Fruit fly (Drosophila melanogaster) whole organism, embryonic: ENCODE measurements around the gene CG9288.
A peak's percentile ranks its signal among the peaks of the same experiment; 100 is the strongest.

Experiments used
- CG10366 ChIP-seq: fragments of 200-800 bp; sonication (Bioruptor generic); IDR thresholded peaks from 2 replicates; pipeline ENCODE4 v1.3.6; 2022; ENCODE audit warnings: missing biosample characterization, missing genetic modification characterization
- CG10431 ChIP-seq: fragments of 200-800 bp; sonication (Bioruptor generic); optimal IDR thresholded peaks from 3 replicates; lab custom pipeline; 2018; ENCODE audit warnings: missing biosample characterization, mild to moderate bottlenecking, missing genetic modification characterization
- CG10462 ChIP-seq: fragments of 200-800 bp; sonication (Bioruptor generic); optimal IDR thresholded peaks from 2 replicates; lab custom pipeline; 2016; ENCODE audit warnings: missing biosample characterization, missing genetic modification characterization
- CG10959 ChIP-seq: fragments of 200-800 bp; sonication (Bioruptor generic); IDR thresholded peaks from 2 replicates; pipeline ENCODE4 v1.3.6; 2022; ENCODE audit warnings: missing biosample characterization, missing genetic modification characterization
- CG11398 ChIP-seq: fragments of 200-800 bp; sonication (Bioruptor generic); optimal IDR thresholded peaks from 2 replicates; lab custom pipeline; 2016; ENCODE audit warnings: missing biosample characterization, missing genetic modification characterization
- CG12391 ChIP-seq: fragments of 200-800 bp; sonication (Bioruptor generic); optimal IDR thresholded peaks from 3 replicates; lab custom pipeline; 2018; ENCODE audit warnings: missing biosample characterization, mild to moderate bottlenecking, missing genetic modification characterization, moderate library complexity
- CG1832 ChIP-seq: fragments of 200-800 bp; sonication (Bioruptor generic); optimal IDR thresholded peaks from 2 replicates; lab custom pipeline; 2017; ENCODE audit warnings: missing biosample characterization, mild to moderate bottlenecking, missing genetic modification characterization, inconsistent platforms
- CG32532 ChIP-seq: fragments of 200-800 bp; sonication (Bioruptor generic); IDR thresholded peaks from 2 replicates; pipeline ENCODE4 v1.3.6; 2022; ENCODE audit warnings: missing biosample characterization, missing genetic modification characterization
- CG34376 ChIP-seq: fragments of 200-800 bp; sonication (Bioruptor generic); optimal IDR thresholded peaks from 2 replicates; lab custom pipeline; 2018; ENCODE audit warnings: missing biosample characterization, mild to moderate bottlenecking, missing genetic modification characterization
- CG4730 ChIP-seq: fragments of 200-800 bp; sonication (Bioruptor generic); IDR thresholded peaks from 2 replicates; pipeline ENCODE4 v1.3.6; 2022; ENCODE audit warnings: missing biosample characterization, missing genetic modification characterization
- CG7271 ChIP-seq: fragments of 200-800 bp; sonication (Bioruptor generic); optimal IDR thresholded peaks from 2 replicates; lab custom pipeline; 2018; ENCODE audit warnings: missing biosample characterization, mild to moderate bottlenecking, missing genetic modification characterization, moderate library complexity
- CG7987 ChIP-seq: fragments of 200-800 bp; sonication (Bioruptor generic); optimal IDR thresholded peaks from 2 replicates; lab custom pipeline; 2018; ENCODE audit warnings: missing biosample characterization, mild to moderate bottlenecking, missing genetic modification characterization, moderate library complexity
- CG8944 ChIP-seq: fragments of 200-800 bp; sonication (Bioruptor generic); optimal IDR thresholded peaks from 3 replicates; lab custom pipeline; 2016; ENCODE audit warnings: missing biosample characterization, missing genetic modification characterization
- CG9215 ChIP-seq: fragments of 200-800 bp; sonication (Bioruptor generic); IDR thresholded peaks from 2 replicates; pipeline ENCODE4 v1.3.6; 2022; ENCODE audit warnings: missing biosample characterization, missing genetic modification characterization
- CG9797 ChIP-seq: fragments of 200-800 bp; sonication (Bioruptor generic); optimal IDR thresholded peaks from 3 replicates; lab custom pipeline; 2018; ENCODE audit warnings: missing biosample characterization, mild to moderate bottlenecking, missing genetic modification characterization
- Dbx ChIP-seq: fragments of 200-800 bp; sonication (Bioruptor generic); IDR thresholded peaks from 3 replicates; pipeline ENCODE4 v1.3.6; 2022; ENCODE audit warnings: missing biosample characterization, missing genetic modification characterization
- Dfd ChIP-seq, 2 experiments: fragments of >200 bp; optimal IDR thresholded peaks; 2 replicates each; lab custom pipeline; 2017; ENCODE audit warnings: missing biosample characterization in 2 of 2, missing genetic modification characterization in 2 of 2
- Doc3 ChIP-seq: fragments of 200-800 bp; sonication (Bioruptor generic); IDR thresholded peaks from 3 replicates; pipeline ENCODE4 v1.3.6; 2022; ENCODE audit warnings: missing biosample characterization, missing genetic modification characterization; ENCODE audit not compliant: partially characterized antibody
- Elba2 ChIP-seq: fragments of 200-800 bp; sonication (Bioruptor generic); optimal IDR thresholded peaks from 3 replicates; lab custom pipeline; 2016; ENCODE audit warnings: missing biosample characterization, missing genetic modification characterization
- Fer3 ChIP-seq: fragments of 200-800 bp; sonication (Bioruptor generic); optimal IDR thresholded peaks from 2 replicates; lab custom pipeline; 2018; ENCODE audit warnings: missing biosample characterization, mild to moderate bottlenecking, missing genetic modification characterization, moderate library complexity
- Hr3 ChIP-seq: fragments of 200-800 bp; sonication (Bioruptor generic); optimal IDR thresholded peaks from 3 replicates; lab custom pipeline; 2016; ENCODE audit warnings: missing biosample characterization, missing genetic modification characterization
- Kr ChIP-seq: fragments of 200-800 bp; sonication (Bioruptor generic); optimal IDR thresholded peaks from 2 replicates; lab custom pipeline; 2017; ENCODE audit warnings: missing biosample characterization, mild to moderate bottlenecking, missing genetic modification characterization
- MESR4 ChIP-seq: fragments of 200-800 bp; sonication (Bioruptor generic); optimal IDR thresholded peaks from 2 replicates; lab custom pipeline; 2018; ENCODE audit warnings: missing biosample characterization, mild to moderate bottlenecking, missing genetic modification characterization, moderate library complexity
- Max ChIP-seq: fragments of 200-800 bp; sonication (Bioruptor generic); optimal IDR thresholded peaks from 2 replicates; lab custom pipeline; 2016; ENCODE audit warnings: missing biosample characterization, mild to moderate bottlenecking, missing genetic modification characterization
- NFAT ChIP-seq: fragments of 200-800 bp; sonication (Bioruptor generic); IDR thresholded peaks from 2 replicates; pipeline ENCODE4 v1.3.6; 2022; ENCODE audit warnings: missing biosample characterization, missing genetic modification characterization
- Rfx ChIP-seq: fragments of 200-800 bp; sonication (Bioruptor generic); IDR thresholded peaks from 2 replicates; pipeline ENCODE4 v1.3.6; 2022; ENCODE audit warnings: missing biosample characterization, missing genetic modification characterization
- Rx ChIP-seq: fragments of 200-800 bp; sonication (Bioruptor generic); IDR thresholded peaks from 2 replicates; pipeline ENCODE4 v1.3.6; 2022; ENCODE audit warnings: missing biosample characterization, missing genetic modification characterization
- Tbp ChIP-seq: fragments of >200 bp; optimal IDR thresholded peaks from 2 replicates; lab custom pipeline; 2018; ENCODE audit warnings: missing biosample characterization, missing genetic modification characterization
- Vsx1 ChIP-seq: fragments of 200-800 bp; sonication (Bioruptor generic); optimal IDR thresholded peaks from 2 replicates; lab custom pipeline; 2017; ENCODE audit warnings: missing biosample characterization, mild to moderate bottlenecking, missing genetic modification characterization, missing genetic modification reagents
- bigmax ChIP-seq: fragments of 200-800 bp; sonication (Bioruptor generic); optimal IDR thresholded peaks from 2 replicates; lab custom pipeline; 2018; ENCODE audit warnings: missing biosample characterization, mild to moderate bottlenecking, missing genetic modification characterization
- cg ChIP-seq: fragments of 200-800 bp; sonication (Bioruptor generic); optimal IDR thresholded peaks from 3 replicates; lab custom pipeline; 2019; ENCODE audit warnings: missing biosample characterization, mild to moderate bottlenecking, missing genetic modification characterization, moderate library complexity
- chif ChIP-seq, 2 experiments: fragments of 200-800 bp; sonication (Bioruptor generic); optimal IDR thresholded peaks; 3 replicates each; lab custom pipeline; 2016; ENCODE audit warnings: missing biosample characterization in 2 of 2, missing genetic modification characterization in 2 of 2
- danr ChIP-seq: fragments of 200-800 bp; sonication (Bioruptor generic); IDR thresholded peaks from 2 replicates; pipeline ENCODE4 v1.3.6; 2022; ENCODE audit warnings: missing biosample characterization, missing genetic modification characterization
- eyg ChIP-seq: fragments of 200-800 bp; sonication (Bioruptor generic); optimal IDR thresholded peaks from 3 replicates; lab custom pipeline; 2016; ENCODE audit warnings: missing biosample characterization, missing genetic modification characterization
- gfzf ChIP-seq: fragments of 200-800 bp; sonication (Bioruptor generic); optimal IDR thresholded peaks from 2 replicates; lab custom pipeline; 2016; ENCODE audit warnings: missing biosample characterization, mild to moderate bottlenecking, missing genetic modification characterization, moderate library complexity
- grn ChIP-seq: fragments of 200-800 bp; sonication (Bioruptor generic); optimal IDR thresholded peaks from 3 replicates; lab custom pipeline; 2017; ENCODE audit warnings: missing biosample characterization, missing genetic modification characterization
- gsb ChIP-seq: fragments of 200-800 bp; sonication (Bioruptor generic); IDR thresholded peaks from 2 replicates; pipeline ENCODE4 v1.3.6; 2022; ENCODE audit warnings: missing biosample characterization, missing genetic modification characterization
- ind ChIP-seq: fragments of 200-800 bp; sonication (Bioruptor generic); optimal IDR thresholded peaks from 3 replicates; lab custom pipeline; 2016; ENCODE audit warnings: missing biosample characterization, missing genetic modification characterization
- mirr ChIP-seq: fragments of 200-800 bp; sonication (Bioruptor generic); optimal IDR thresholded peaks from 3 replicates; lab custom pipeline; 2018; ENCODE audit warnings: missing biosample characterization, mild to moderate bottlenecking, missing genetic modification characterization
- nmo ChIP-seq: fragments of 200-800 bp; sonication (Bioruptor generic); optimal IDR thresholded peaks from 2 replicates; lab custom pipeline; 2018; ENCODE audit warnings: missing biosample characterization, mild to moderate bottlenecking, missing genetic modification characterization, moderate library complexity
- onecut ChIP-seq: fragments of 200-800 bp; sonication (Bioruptor generic); IDR thresholded peaks from 2 replicates; pipeline ENCODE4 v1.3.6; 2022; ENCODE audit warnings: missing biosample characterization, missing genetic modification characterization
- p53 ChIP-seq: fragments of 200-800 bp; sonication (Bioruptor generic); optimal IDR thresholded peaks from 2 replicates; lab custom pipeline; 2016; ENCODE audit warnings: missing biosample characterization, missing genetic modification characterization
- peb ChIP-seq: fragments of 200-800 bp; sonication (Bioruptor generic); IDR thresholded peaks from 2 replicates; pipeline ENCODE4 v1.3.6; 2022; ENCODE audit warnings: missing biosample characterization, missing genetic modification characterization
- pnt ChIP-seq: fragments of 200-800 bp; sonication (Bioruptor generic); optimal IDR thresholded peaks from 3 replicates; lab custom pipeline; 2016; ENCODE audit warnings: missing biosample characterization, missing genetic modification characterization
- pros ChIP-seq: fragments of 200-800 bp; sonication (Bioruptor generic); optimal IDR thresholded peaks from 3 replicates; lab custom pipeline; 2019; ENCODE audit warnings: missing biosample characterization, mild to moderate bottlenecking, missing genetic modification characterization, moderate library complexity
- ranshi ChIP-seq: fragments of 200-800 bp; sonication (Bioruptor generic); IDR thresholded peaks from 2 replicates; pipeline ENCODE4 v1.3.6; 2022; ENCODE audit warnings: missing biosample characterization, missing genetic modification characterization
- sisA ChIP-seq: fragments of 200-800 bp; sonication (Bioruptor generic); IDR thresholded peaks from 2 replicates; pipeline ENCODE4 v1.3.6; 2022; ENCODE audit warnings: missing biosample characterization, missing genetic modification characterization
- sqz ChIP-seq: fragments of 200-800 bp; sonication (Bioruptor generic); optimal IDR thresholded peaks from 3 replicates; lab custom pipeline; 2018; ENCODE audit warnings: missing biosample characterization, mild to moderate bottlenecking, missing genetic modification characterization
- tio ChIP-seq: fragments of 200-800 bp; sonication (Bioruptor generic); optimal IDR thresholded peaks from 2 replicates; lab custom pipeline; 2017; ENCODE audit warnings: missing biosample characterization, missing genetic modification characterization, inconsistent platforms
- vvl ChIP-seq: fragments of 200-800 bp; sonication (Bioruptor generic); IDR thresholded peaks from 2 replicates; pipeline ENCODE4 v1.3.6; 2022; ENCODE audit warnings: missing biosample characterization, missing genetic modification characterization
- yki ChIP-seq: fragments of >200 bp; optimal IDR thresholded peaks from 3 replicates; lab custom pipeline; 2018
- zen2 ChIP-seq: fragments of 200-800 bp; sonication (Bioruptor generic); IDR thresholded peaks from 3 replicates; pipeline ENCODE4 v1.3.6; 2022; ENCODE audit warnings: missing biosample characterization, missing genetic modification characterization; ENCODE audit not compliant: partially characterized antibody
- zf30C ChIP-seq: fragments of 200-800 bp; sonication (Bioruptor generic); optimal IDR thresholded peaks from 3 replicates; lab custom pipeline; 2018; ENCODE audit warnings: missing biosample characterization, mild to moderate bottlenecking, missing genetic modification characterization

CG9288 gene

dm6 chr3R:13796071-13796470 lies 16.6 kb downstream of the CG9288 start (continued):
- no peak for TF ChIP-seq CG9797 (GFP tag; lab: Kevin White, UChicago)
- no peak for TF ChIP-seq CG10462 (GFP tag; lab: Kevin White, UChicago)
- TF ChIP-seq Rfx: no peak
- TF ChIP-seq zen2 (GFP tag; lab: Robert Waterston, UW): no peak
- no peak for TF ChIP-seq onecut
- TF ChIP-seq Doc3 (GFP tag; lab: Robert Waterston, UW): no peak
- no peak for TF ChIP-seq p53 (GFP tag; lab: Kevin White, UChicago)
- no peak for TF ChIP-seq gsb (GFP tag; lab: Robert Waterston, UW)
- TF ChIP-seq pros (GFP tag; lab: Kevin White, UChicago): no peak
- no peak for TF ChIP-seq CG10366
- TF ChIP-seq yki (lab: Kevin White, UChicago): no peak
- no peak for TF ChIP-seq danr (GFP tag; lab: Robert Waterston, UW)
- no peak for TF ChIP-seq Max (GFP tag; lab: Kevin White, UChicago)
- no peak for TF ChIP-seq tio
- no peak for TF ChIP-seq zf30C
- no peak for TF ChIP-seq CG34376
- TF ChIP-seq peb: no peak
- TF ChIP-seq chif (GFP tag; optimal IDR thresholded peaks at IDR 0.05; lab: Kevin White, UChicago): no peak
- no peak for TF ChIP-seq CG11398 (GFP tag; lab: Kevin White, UChicago)
- no peak for TF ChIP-seq pnt
- TF ChIP-seq CG8944: no peak
- TF ChIP-seq ind: no peak
- no peak for TF ChIP-seq Fer3
- TF ChIP-seq CG9215 (GFP tag; lab: Robert Waterston, UW): no peak
- TF ChIP-seq Tbp (GFP tag; lab: Kevin White, UChicago): no peak
- no peak for TF ChIP-seq eyg (GFP tag; lab: Kevin White, UChicago)
- TF ChIP-seq sqz (GFP tag; lab: Kevin White, UChicago): no peak
- TF ChIP-seq CG1832 (GFP tag; lab: Kevin White, UChicago): no peak
- no peak for TF ChIP-seq Elba2
- no peak for TF ChIP-seq CG7987 (GFP tag; lab: Kevin White, UChicago)
- TF ChIP-seq CG10959 (GFP tag; lab: Robert Waterston, UW): no peak
- TF ChIP-seq bigmax: no peak
- TF ChIP-seq Rx: no peak
- TF ChIP-seq vvl: no peak
- no peak for TF ChIP-seq Vsx1
- TF ChIP-seq CG12391 (tag; lab: Kevin White, UChicago): peak; percentile 40
- no peak for TF ChIP-seq CG4730 (GFP tag; lab: Robert Waterston, UW)
- TF ChIP-seq nmo (GFP tag; lab: Kevin White, UChicago): peak; percentile 57
- TF ChIP-seq ranshi (GFP tag; lab: Robert Waterston, UW): no peak
- TF ChIP-seq CG7271 (tag; lab: Kevin White, UChicago): no peak
- no peak for TF ChIP-seq sisA (GFP tag; lab: Robert Waterston, UW)
- no peak for TF ChIP-seq Dfd (GFP tag; optimal IDR thresholded peaks at IDR 0.05; lab: Kevin White, UChicago)
- TF ChIP-seq MESR4 (GFP tag; lab: Kevin White, UChicago): no peak
- TF ChIP-seq mirr: no peak
- TF ChIP-seq cg: no peak
- peak; percentile 13 for TF ChIP-seq Hr3 (GFP tag; lab: Kevin White, UChicago)
- TF ChIP-seq Kr (GFP tag; lab: Kevin White, UChicago): no peak
- TF ChIP-seq gfzf: no peak
- no peak for TF ChIP-seq grn
- no peak for TF ChIP-seq Dbx (GFP tag; lab: Robert Waterston, UW)
- TF ChIP-seq CG32532 (GFP tag; lab: Robert Waterston, UW): no peak
- TF ChIP-seq NFAT (GFP tag; lab: Robert Waterston, UW): no peak
- no peak for TF ChIP-seq CG10431 (GFP tag; lab: Kevin White, UChicago)
